Fruit fly (Drosophila melanogaster) whole organism, pupa: ENCODE results near the gene CSN8.

Source experiments
- CG32121 ChIP-seq: fragments of 200-800 bp; sonication (Bioruptor generic); IDR thresholded peaks from 2 replicates; pipeline ENCODE4 v1.3.6; 2022; ENCODE audit warnings: missing biosample characterization, missing genetic modification characterization
- CG34367 ChIP-seq: fragments of 200-800 bp; sonication (Bioruptor generic); optimal IDR thresholded peaks from 2 replicates; lab custom pipeline; 2018; ENCODE audit warnings: missing biosample characterization, mild to moderate bottlenecking, missing genetic modification characterization
- CG9948 ChIP-seq: fragments of 200-800 bp; sonication (Bioruptor generic); optimal IDR thresholded peaks from 2 replicates; lab custom pipeline; 2018; ENCODE audit warnings: missing biosample characterization, mild to moderate bottlenecking, missing genetic modification characterization, moderate library complexity
- D1 ChIP-seq: fragments of 200-800 bp; sonication (Bioruptor generic); optimal IDR thresholded peaks from 2 replicates; lab custom pipeline; 2018; ENCODE audit warnings: missing biosample characterization, mild to moderate bottlenecking, missing genetic modification characterization, moderate library complexity
- EcR ChIP-seq: fragments of 200-800 bp; sonication (Bioruptor generic); optimal IDR thresholded peaks from 3 replicates; lab custom pipeline; 2019; ENCODE audit warnings: missing biosample characterization, missing genetic modification characterization, mild to moderate bottlenecking, moderate library complexity, missing genetic modification reagents
- Snoo ChIP-seq: fragments of 200-800 bp; sonication (Bioruptor generic); optimal IDR thresholded peaks from 3 replicates; lab custom pipeline; 2017; ENCODE audit warnings: missing biosample characterization, mild to moderate bottlenecking, missing genetic modification characterization, inconsistent platforms
- rn ChIP-seq: fragments of 200-800 bp; sonication (Bioruptor generic); IDR thresholded peaks from 2 replicates; pipeline ENCODE4 v1.3.6; 2022; ENCODE audit warnings: missing biosample characterization, missing genetic modification characterization

DNA sequence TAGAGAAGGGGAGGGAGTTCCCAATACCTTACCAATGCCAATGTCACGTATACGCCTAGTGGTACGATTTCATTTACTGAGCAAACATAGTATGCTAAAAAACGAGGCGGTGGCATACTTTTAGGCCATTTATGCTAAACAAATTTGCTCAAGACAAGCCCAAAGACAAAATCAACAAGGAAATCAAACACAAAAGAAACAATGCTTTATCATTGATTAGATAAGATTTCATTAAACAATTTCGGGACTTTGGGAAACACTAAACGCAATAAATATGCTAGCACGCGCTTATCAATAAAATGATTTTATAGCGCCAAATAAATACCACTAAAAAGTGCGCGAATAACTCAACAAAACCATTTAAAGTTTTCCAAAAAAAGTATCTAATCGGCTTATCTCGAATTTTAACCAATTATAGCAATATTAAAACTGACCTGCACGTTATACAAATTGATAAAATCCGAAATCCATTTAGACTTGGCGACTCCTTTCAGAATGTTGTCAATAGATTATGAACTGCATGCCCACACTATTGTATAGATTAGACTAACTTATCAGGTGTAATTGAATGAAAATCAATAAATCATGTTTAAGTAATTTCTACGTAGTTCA lies 14.0 kb upstream of the CSN8 start:
- TF ChIP-seq CG34367 (tag; lab: Kevin White, UChicago), result no peak
- TF ChIP-seq CG9948 (tag; lab: Kevin White, UChicago), result no peak
- TF ChIP-seq D1 (tag; lab: Kevin White, UChicago), result no peak
- no peak for TF ChIP-seq EcR
- no peak for TF ChIP-seq Snoo (tag; lab: Kevin White, UChicago)
- TF ChIP-seq CG32121, result no peak
- TF ChIP-seq rn (GFP tag; lab: Robert Waterston, UW), result no peak
